Worm (Caenorhabditis elegans) whole organism, L4 larva: ENCODE data around the gene clec-73.
"Not testable (repeated sequence)": the region's sequence is repeated elsewhere in the genome, so short reads cannot be mapped to it uniquely, and the experiment has no call there.

Experiments used
- Y5F2A.4 ChIP-seq: fragments of 200-800 bp; sonication (Bioruptor generic); optimal IDR thresholded peaks from 2 replicates; lab custom pipeline; 2018; ENCODE audit warnings: mild to moderate bottlenecking, missing genetic modification characterization, missing compliant biosample characterization
- aha-1 ChIP-seq: fragments of 150-350 bp; peaks from one replicate; lab custom pipeline; 2014; ENCODE audit warnings: missing biosample characterization, missing genetic modification characterization
- attf-4 ChIP-seq: sonication (generic microtip); optimal IDR thresholded peaks from 3 replicates; lab custom pipeline; 2017; ENCODE audit warnings: missing biosample characterization, missing genetic modification characterization
- ceh-28 ChIP-seq: fragments of 150-350 bp; optimal IDR thresholded peaks from 2 replicates; lab custom pipeline; 2014; ENCODE audit warnings: missing biosample characterization, missing genetic modification reagents, missing genetic modification characterization
- ceh-32 ChIP-seq: sonication (generic microtip); optimal IDR thresholded peaks from 2 replicates; lab custom pipeline; 2016; ENCODE audit warnings: mild to moderate bottlenecking, missing genetic modification characterization, missing compliant biosample characterization; ENCODE audit not compliant: poor library complexity
- ceh-44 ChIP-seq: fragments of 200-800 bp; sonication (Bioruptor generic); IDR thresholded peaks from 2 replicates; pipeline ENCODE4 v1.3.6; 2022; ENCODE audit warnings: missing genetic modification reagents, missing genetic modification characterization, missing compliant biosample characterization
- ceh-82 ChIP-seq: sonication (generic microtip); optimal IDR thresholded peaks from 2 replicates; lab custom pipeline; 2017; ENCODE audit warnings: missing biosample characterization, missing genetic modification characterization
- ctbp-1 ChIP-seq: fragments of 200-800 bp; sonication (Bioruptor generic); IDR thresholded peaks from 2 replicates; pipeline ENCODE4 v1.3.6; 2022; ENCODE audit warnings: missing genetic modification reagents, missing genetic modification characterization, missing compliant biosample characterization
- dmd-8 ChIP-seq: fragments of 200-800 bp; sonication (Bioruptor generic); IDR thresholded peaks from 2 replicates; pipeline ENCODE4 v1.3.6; 2022; ENCODE audit warnings: missing genetic modification characterization, missing compliant biosample characterization
- dpl-1 ChIP-seq: fragments of 150-350 bp; optimal IDR thresholded peaks from 2 replicates; lab custom pipeline; 2014; ENCODE audit warnings: missing biosample characterization, missing genetic modification reagents, missing genetic modification characterization
- dve-1 ChIP-seq: sonication (generic microtip); optimal IDR thresholded peaks from 2 replicates; lab custom pipeline; 2017; ENCODE audit warnings: antibody characterized with exemption, mild to moderate bottlenecking, missing genetic modification characterization, missing compliant biosample characterization; ENCODE audit not compliant: insufficient read depth
- fkh-10 ChIP-seq: fragments of 150-350 bp; optimal IDR thresholded peaks from 2 replicates; lab custom pipeline; 2014; ENCODE audit warnings: missing biosample characterization, missing genetic modification reagents, missing genetic modification characterization
- gei-8 ChIP-seq: fragments of 200-800 bp; sonication (Bioruptor generic); optimal IDR thresholded peaks from 2 replicates; lab custom pipeline; 2018; ENCODE audit warnings: mild to moderate bottlenecking, missing genetic modification characterization, missing compliant biosample characterization
- hif-1 ChIP-seq, 2 experiments: sonication (generic microtip); optimal IDR thresholded peaks; 2 replicates each; lab custom pipeline; 2016 to 2017; ENCODE audit warnings: missing compliant biosample characterization in 2 of 2, missing genetic modification characterization in 2 of 2, missing genetic modification reagents in 2 of 2, missing genotype in 2 of 2, mild to moderate bottlenecking in 1 of 2
- lin-13 ChIP-seq: fragments of 150-350 bp; optimal IDR thresholded peaks from 2 replicates; lab custom pipeline; 2014; ENCODE audit warnings: missing biosample characterization, missing genetic modification reagents, missing genetic modification characterization
- lin-15B ChIP-seq: fragments of 150-350 bp; sonication (generic microtip); optimal IDR thresholded peaks from 3 replicates; lab custom pipeline; 2014; ENCODE audit warnings: missing biosample characterization, missing genetic modification characterization
- lin-39 ChIP-seq: fragments of 150-350 bp; optimal IDR thresholded peaks from 2 replicates; lab custom pipeline; 2014; ENCODE audit warnings: missing biosample characterization, missing genetic modification reagents, missing genetic modification characterization
- nhr-11 ChIP-seq: fragments of 150-350 bp; optimal IDR thresholded peaks from 2 replicates; lab custom pipeline; 2014; ENCODE audit warnings: missing biosample characterization, missing genetic modification characterization
- nhr-28 ChIP-seq: fragments of 150-350 bp; optimal IDR thresholded peaks from 2 replicates; lab custom pipeline; 2014; ENCODE audit warnings: missing biosample characterization, missing genetic modification characterization
- nhr-48 ChIP-seq: sonication (generic microtip); optimal IDR thresholded peaks from 2 replicates; lab custom pipeline; 2016; ENCODE audit warnings: mild to moderate bottlenecking, missing genetic modification characterization, missing compliant biosample characterization
- nhr-77 ChIP-seq: fragments of 150-350 bp; optimal IDR thresholded peaks from 2 replicates; lab custom pipeline; 2014; ENCODE audit warnings: missing biosample characterization, missing genetic modification characterization
- pha-4 ChIP-seq, 2 experiments: fragments of 150-350 bp in 1 of 2; fragments of 200-800 bp in 1 of 2; sonication (Bioruptor generic) in 1 of 2; IDR thresholded peaks in 1 of 2; optimal IDR thresholded peaks in 1 of 2; 2 replicates each; pipeline versions ENCODE4 v1.3.6 to Lab custom; 2014 to 2022; ENCODE audit warnings: missing genetic modification characterization in 2 of 2, missing genetic modification reagents in 2 of 2, missing biosample characterization in 1 of 2, missing compliant biosample characterization in 1 of 2
- php-3 ChIP-seq: fragments of 200-800 bp; sonication (Bioruptor generic); IDR thresholded peaks from 2 replicates; pipeline ENCODE4 v1.3.6; 2022; ENCODE audit warnings: missing genetic modification reagents, missing genetic modification characterization, missing compliant biosample characterization
- pqm-1 ChIP-seq: sonication (generic microtip); optimal IDR thresholded peaks from 2 replicates; lab custom pipeline; 2017; ENCODE audit warnings: missing biosample characterization, missing genetic modification characterization
- set-16 ChIP-seq: fragments of 200-800 bp; sonication (Bioruptor generic); IDR thresholded peaks from 2 replicates; pipeline ENCODE4 v1.3.6; 2022; ENCODE audit warnings: missing genetic modification reagents, missing genetic modification characterization, missing compliant biosample characterization
- skn-1 ChIP-seq: fragments of 150-350 bp; optimal IDR thresholded peaks from 2 replicates; lab custom pipeline; 2014; ENCODE audit warnings: missing biosample characterization, missing genetic modification characterization
- snpc-4 ChIP-seq: fragments of 150-350 bp; optimal IDR thresholded peaks from 2 replicates; lab custom pipeline; 2014; ENCODE audit warnings: missing biosample characterization, missing genetic modification characterization
- unc-130 ChIP-seq: sonication (generic microtip); optimal IDR thresholded peaks from 2 replicates; lab custom pipeline; 2016; ENCODE audit warnings: missing genetic modification reagents, missing genetic modification characterization, missing compliant biosample characterization
- unc-62 ChIP-seq, 3 experiments: fragments of 150-350 bp in 1 of 3; sonication (generic microtip); optimal IDR thresholded peaks in 2 of 3; peaks in 1 of 3; 1 replicate in 1 of 3; 2 replicates in 2 of 3; lab custom pipeline; 2014 to 2017; ENCODE audit warnings: missing biosample characterization in 3 of 3, missing genetic modification characterization in 3 of 3, missing genetic modification reagents in 3 of 3, missing genotype in 1 of 3
- zag-1 ChIP-seq: fragments of 150-350 bp; optimal IDR thresholded peaks from 2 replicates; lab custom pipeline; 2014; ENCODE audit warnings: missing biosample characterization, missing genetic modification characterization
- zfp-3 ChIP-seq: fragments of 200-800 bp; sonication (Bioruptor generic); conservative IDR thresholded peaks from 2 replicates; pipeline ENCODE4 v1.3.6; 2022; ENCODE audit warnings: missing genetic modification reagents, missing genetic modification characterization, missing compliant biosample characterization
- zip-11 ChIP-seq: fragments of 200-800 bp; sonication (Bioruptor generic); IDR thresholded peaks from 2 replicates; pipeline ENCODE4 v1.3.6; 2022; ENCODE audit warnings: missing genetic modification characterization, missing compliant biosample characterization
- ztf-11 ChIP-seq: fragments of 150-350 bp; optimal IDR thresholded peaks from 2 replicates; lab custom pipeline; 2014; ENCODE audit warnings: missing biosample characterization, missing genetic modification characterization

Gene clec-73

DNA sequence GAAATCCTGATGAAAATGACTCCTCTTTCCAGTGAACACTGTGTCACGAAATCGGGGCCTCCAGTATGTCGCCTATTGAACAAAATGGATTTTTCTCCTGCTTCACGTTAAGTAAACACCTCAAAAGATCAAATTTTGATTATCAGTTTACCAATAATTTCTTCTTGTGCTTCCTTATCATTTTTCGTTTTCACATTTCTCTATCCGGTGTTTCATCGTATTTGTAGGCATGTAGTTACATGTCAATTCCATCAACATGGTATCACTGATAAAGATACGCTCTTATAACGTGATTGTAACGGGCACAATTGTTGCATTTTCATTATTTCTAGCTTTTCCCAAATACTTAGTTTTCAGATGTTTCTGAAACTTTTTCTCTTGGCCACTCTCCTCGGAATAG lies 11.5 kb downstream of the clec-73 start, which contains the start of gene clec-72 (continued):
- TF ChIP-seq lin-39 (tag; lab: Kevin White, UChicago) = no peak

DNA sequence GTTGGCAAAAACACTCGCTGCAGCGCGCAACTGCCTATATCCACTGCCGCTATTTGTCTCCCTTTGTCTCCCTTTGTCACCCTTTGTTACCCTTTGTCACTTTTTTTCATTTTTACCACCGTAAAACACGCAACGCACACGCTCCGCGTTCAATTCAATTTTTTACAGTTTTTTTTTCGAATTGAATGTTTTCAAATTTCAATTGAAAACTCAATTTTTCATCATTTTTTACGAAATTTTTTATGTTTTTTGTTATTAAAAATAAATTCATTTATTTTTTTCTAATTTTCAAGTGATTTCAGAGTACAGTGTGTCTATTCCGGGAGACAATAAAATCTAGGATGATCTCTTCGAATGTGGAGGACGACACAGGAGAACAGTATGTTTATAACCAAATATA lies 13.0 kb downstream of the clec-73 start, which contains the start of gene Y46C8AL.11:
Gene Y46C8AL.11, plus strand, starts transcription at position 301 of the 400 bp plus-strand sequence.
- no peak for TF ChIP-seq dve-1 (tag; lab: Kevin White, UChicago)
- no peak for TF ChIP-seq ceh-28 (tag; lab: Kevin White, UChicago)
- TF ChIP-seq pha-4 (GFP tag; IDR thresholded peaks at IDR 0.05; lab: Robert Waterston, UW) = no peak
- TF ChIP-seq pha-4 (tag; optimal IDR thresholded peaks at IDR 0.05; lab: Kevin White, UChicago) = no peak
- TF ChIP-seq nhr-48 (tag; lab: Kevin White, UChicago) = no peak
- TF ChIP-seq lin-15B = no peak
- no peak for TF ChIP-seq nhr-11 (tag; lab: Kevin White, UChicago)
- TF ChIP-seq lin-13 (GFP tag; lab: Kevin White, UChicago) = no peak
- TF ChIP-seq ceh-82 (tag; lab: Kevin White, UChicago) = no peak

DNA sequence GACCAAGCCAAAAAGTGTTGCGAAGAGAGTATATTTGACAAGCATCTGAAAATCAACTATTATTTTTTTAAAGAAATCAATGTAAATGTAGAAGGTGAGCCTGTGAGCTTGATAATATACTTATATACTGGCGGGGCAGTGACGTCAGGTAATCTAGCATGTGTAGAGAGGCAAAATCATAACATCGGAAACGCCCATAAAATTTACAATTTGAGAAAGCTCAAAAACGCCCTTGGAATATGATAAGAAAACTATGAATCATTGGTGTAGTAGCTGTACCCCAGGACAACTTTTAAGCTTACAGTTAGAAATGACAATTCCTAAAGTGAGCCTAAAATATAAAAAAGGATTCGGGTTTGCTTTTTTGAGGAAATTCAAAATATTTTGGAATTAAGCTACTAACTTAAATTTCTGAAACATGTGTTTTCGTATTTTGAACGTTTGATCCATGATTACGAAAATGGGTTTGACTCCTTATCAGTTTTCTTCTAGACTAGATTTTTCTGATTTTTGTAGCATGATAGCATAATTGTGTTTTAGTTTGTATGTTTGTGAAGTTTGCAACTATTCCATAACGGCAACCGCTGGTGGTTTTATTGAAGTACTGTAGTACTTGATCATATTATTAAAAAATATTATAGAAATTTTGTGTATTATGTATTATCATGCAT lies 14.2 kb downstream of the clec-73 start, which contains the start of gene clec-174:
Gene clec-174, minus strand, starts transcription at position 51 of the 671 bp plus-strand sequence.
- TF ChIP-seq set-16 (GFP tag; lab: Robert Waterston, UW) (no peak), unc-62 (GFP tag; optimal IDR thresholded peaks at IDR 0.05 in 1 of 2; lab: Kevin White, UChicago) (peak in 1 of 2 experiments; percentile 35), unc-62 (tag; optimal IDR thresholded peaks at IDR 0.05; lab: Kevin White, UChicago) (no peak), nhr-28 (peak; percentile 87), nhr-77 (peak; percentile 54), aha-1 (peak; percentile 87), pqm-1 (tag; lab: Kevin White, UChicago) (peak; percentile 6), skn-1 (tag; lab: Kevin White, UChicago) (no peak)

DNA sequence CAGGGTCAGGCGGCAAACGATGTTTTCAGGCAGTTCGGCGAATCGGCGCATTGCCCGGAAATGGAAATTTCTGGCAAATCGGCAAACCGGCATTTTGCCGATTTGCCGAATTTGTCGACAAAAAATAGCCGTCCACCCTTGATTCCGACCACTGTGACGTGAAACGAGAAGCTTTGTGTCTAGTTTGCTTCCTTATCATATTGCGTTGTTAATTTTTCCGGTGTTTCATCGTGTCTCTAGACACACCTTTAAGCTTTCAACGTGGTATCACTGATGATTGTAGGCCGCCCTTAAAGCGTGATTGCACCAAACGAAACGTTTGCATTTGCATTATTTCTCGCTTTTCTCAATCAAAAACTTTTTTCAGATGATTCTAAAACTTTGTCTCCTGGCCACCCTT lies 18.9 kb downstream of the clec-73 start, which contains the start of gene clec-71:
Gene clec-71, plus strand, starts transcription at position 362 of the 400 bp plus-strand sequence.
- no peak for TF ChIP-seq ceh-82 (tag; lab: Kevin White, UChicago)
- TF ChIP-seq zfp-3 (GFP tag; lab: Robert Waterston, UW) = no peak
- peak; percentile 57 for TF ChIP-seq aha-1
- TF ChIP-seq hif-1 (tag; optimal IDR thresholded peaks at IDR 0.05; lab: Kevin White, UChicago) = no peak
- no peak for TF ChIP-seq php-3 (GFP tag; lab: Robert Waterston, UW)
- no peak for TF ChIP-seq ceh-44 (GFP tag; lab: Robert Waterston, UW)
- no peak for TF ChIP-seq Y5F2A.4 (GFP tag; lab: Kevin White, UChicago)
- TF ChIP-seq ceh-32 = no peak
- TF ChIP-seq unc-62 (GFP tag; optimal IDR thresholded peaks at IDR 0.05 in 1 of 2; lab: Kevin White, UChicago) = peak in 1 of 2 experiments; percentile 55
- TF ChIP-seq unc-62 (tag; optimal IDR thresholded peaks at IDR 0.05; lab: Kevin White, UChicago) = no peak
- no peak for TF ChIP-seq dmd-8
- TF ChIP-seq attf-4 (tag; lab: Kevin White, UChicago) = no peak
- no peak for TF ChIP-seq snpc-4
- TF ChIP-seq gei-8 (GFP tag; lab: Kevin White, UChicago) = no peak
- TF ChIP-seq zip-11 = no peak
- TF ChIP-seq, all 104 proteins: peak for 2

DNA sequence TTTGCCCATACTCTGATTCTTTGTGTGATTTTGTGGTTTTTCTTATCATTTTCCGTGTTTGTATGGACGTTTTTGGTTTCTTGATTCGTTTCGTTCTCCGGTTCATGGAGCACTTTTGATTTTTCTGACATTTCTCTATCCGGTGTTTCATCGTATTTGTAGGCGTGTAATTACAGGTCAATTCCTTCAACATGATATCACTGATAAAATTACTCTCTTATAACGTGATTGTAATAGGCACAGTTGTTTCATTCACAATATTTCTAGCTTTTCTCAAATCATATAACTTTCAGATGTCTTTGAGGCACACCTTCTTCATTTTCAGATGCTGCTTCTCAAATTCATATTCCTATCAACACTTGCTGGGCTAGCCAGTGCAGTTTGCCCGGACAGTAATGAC lies 23.6 kb downstream of the clec-73 start, which contains the start of gene clec-70:
Gene clec-70, plus strand, starts transcription at position 301 of the 400 bp plus-strand sequence.
- not testable (repeated sequence) for TF ChIP-seq fkh-10; nhr-11 (tag; lab: Kevin White, UChicago); ztf-11 (tag; lab: Kevin White, UChicago)

DNA sequence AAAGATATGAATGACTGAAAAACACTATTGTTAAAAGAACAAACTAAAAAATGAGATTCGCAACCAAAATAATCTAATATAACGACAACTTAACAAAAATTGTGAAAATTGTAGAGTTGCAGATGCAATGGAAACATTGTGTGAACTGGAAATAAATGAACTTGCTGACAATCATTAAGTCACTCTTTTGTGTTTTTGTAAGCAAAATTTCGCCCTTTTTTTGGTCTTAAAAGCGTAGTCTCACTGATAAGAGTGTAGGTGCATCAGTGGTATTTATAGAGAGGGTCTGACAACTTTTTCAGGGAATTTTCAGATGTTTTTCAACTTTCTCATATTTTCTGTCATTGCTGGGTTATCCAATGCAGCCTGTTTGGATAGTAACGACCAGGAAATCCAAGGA lies 29.9 kb downstream of the clec-73 start, which contains the start of gene clec-68:
Gene clec-68, plus strand, starts transcription at position 301 of the 400 bp plus-strand sequence.
- no peak for TF ChIP-seq dpl-1 (GFP tag; lab: Kevin White, UChicago)
- no peak for TF ChIP-seq unc-130 (GFP tag; lab: Kevin White, UChicago)
- TF ChIP-seq fkh-10 = no peak
- no peak for TF ChIP-seq ctbp-1
- TF ChIP-seq zag-1 (tag; lab: Kevin White, UChicago) = no peak
